Fruit fly (Drosophila melanogaster) whole organism, prepupa: ENCODE data around the gene CG7362.

ENCODE experiments used
- Blimp-1 ChIP-seq: fragments of 200-800 bp; sonication (Bioruptor generic); optimal IDR thresholded peaks from 3 replicates; lab custom pipeline; 2017; ENCODE audit warnings: missing biosample characterization, missing genetic modification characterization, mild to moderate bottlenecking, moderate library complexity, missing genetic modification reagents
- CG10631 ChIP-seq: fragments of 200-800 bp; sonication (Bioruptor generic); optimal IDR thresholded peaks from 2 replicates; lab custom pipeline; 2016; ENCODE audit warnings: missing biosample characterization, missing genetic modification characterization
- CG10669 ChIP-seq: fragments of 200-800 bp; sonication (Bioruptor generic); optimal IDR thresholded peaks from 3 replicates; lab custom pipeline; 2018; ENCODE audit warnings: missing biosample characterization, mild to moderate bottlenecking, missing genetic modification characterization, moderate library complexity
- CG11294 ChIP-seq: fragments of 200-800 bp; sonication (Bioruptor generic); IDR thresholded peaks from 2 replicates; pipeline ENCODE4 v1.3.6; 2022; ENCODE audit warnings: missing biosample characterization, missing genetic modification characterization
- CG11762 ChIP-seq: fragments of 200-800 bp; sonication (Bioruptor generic); optimal IDR thresholded peaks from 3 replicates; lab custom pipeline; 2016; ENCODE audit warnings: missing biosample characterization, missing genetic modification characterization; ENCODE audit not compliant: insufficient read depth
- CG11902 ChIP-seq: fragments of 200-800 bp; sonication (Bioruptor generic); optimal IDR thresholded peaks from 3 replicates; lab custom pipeline; 2016; ENCODE audit warnings: missing biosample characterization, missing genetic modification characterization
- CG15336 ChIP-seq: fragments of 200-800 bp; sonication (Bioruptor generic); IDR thresholded peaks from 2 replicates; pipeline ENCODE4 v1.3.6; 2022; ENCODE audit warnings: missing biosample characterization, missing genetic modification characterization
- CG1621 ChIP-seq: fragments of 200-800 bp; sonication (Bioruptor generic); optimal IDR thresholded peaks from 3 replicates; lab custom pipeline; 2018; ENCODE audit warnings: missing biosample characterization, mild to moderate bottlenecking, missing genetic modification characterization
- CG16779 ChIP-seq: fragments of 200-800 bp; sonication (Bioruptor generic); optimal IDR thresholded peaks from 3 replicates; lab custom pipeline; 2017; ENCODE audit warnings: missing biosample characterization, mild to moderate bottlenecking, missing genetic modification characterization
- CG31627 ChIP-seq: fragments of 200-800 bp; sonication (Bioruptor generic); optimal IDR thresholded peaks from 3 replicates; lab custom pipeline; 2016; ENCODE audit warnings: missing biosample characterization, missing genetic modification characterization
- CG32006 ChIP-seq: fragments of 200-800 bp; sonication (Bioruptor generic); optimal IDR thresholded peaks from 3 replicates; lab custom pipeline; 2017; ENCODE audit warnings: missing biosample characterization, mild to moderate bottlenecking, missing genetic modification characterization
- CG34406 ChIP-seq: fragments of 200-800 bp; sonication (Bioruptor generic); optimal IDR thresholded peaks from 3 replicates; lab custom pipeline; 2016; ENCODE audit warnings: missing biosample characterization, missing genetic modification characterization
- CG3919 ChIP-seq: fragments of 200-800 bp; sonication (Bioruptor generic); optimal IDR thresholded peaks from 3 replicates; lab custom pipeline; 2016; ENCODE audit warnings: missing biosample characterization, missing genetic modification characterization
- CG4318 ChIP-seq: fragments of 200-800 bp; sonication (Bioruptor generic); optimal IDR thresholded peaks from 3 replicates; lab custom pipeline; 2017; ENCODE audit warnings: missing biosample characterization, mild to moderate bottlenecking, missing genetic modification characterization
- CG6163 ChIP-seq: fragments of 200-800 bp; sonication (Bioruptor generic); IDR thresholded peaks from 3 replicates; pipeline ENCODE4 v1.3.6; 2022; ENCODE audit warnings: missing biosample characterization, missing genetic modification characterization
- CG6792 ChIP-seq: fragments of 200-800 bp; sonication (Bioruptor generic); optimal IDR thresholded peaks from 3 replicates; lab custom pipeline; 2016; ENCODE audit warnings: missing biosample characterization, missing genetic modification characterization
- CG6808 ChIP-seq: fragments of 200-800 bp; sonication (Bioruptor generic); optimal IDR thresholded peaks from 3 replicates; lab custom pipeline; 2017; ENCODE audit warnings: missing biosample characterization, missing genetic modification characterization, mild to moderate bottlenecking, moderate library complexity, missing genetic modification reagents
- CG6854 ChIP-seq: fragments of 200-800 bp; sonication (Bioruptor generic); optimal IDR thresholded peaks from 2 replicates; lab custom pipeline; 2017; ENCODE audit warnings: missing biosample characterization, mild to moderate bottlenecking, missing genetic modification characterization
- CG7368 ChIP-seq: fragments of 200-800 bp; sonication (Bioruptor generic); optimal IDR thresholded peaks from 3 replicates; lab custom pipeline; 2016; ENCODE audit warnings: missing biosample characterization, missing genetic modification characterization
- CG8119 ChIP-seq: fragments of 200-800 bp; sonication (Bioruptor generic); IDR thresholded peaks from 3 replicates; pipeline ENCODE4 v1.3.6; 2022; ENCODE audit warnings: missing biosample characterization, missing genetic modification characterization
- CG8319 ChIP-seq: fragments of 200-800 bp; sonication (Bioruptor generic); optimal IDR thresholded peaks from 3 replicates; lab custom pipeline; 2016; ENCODE audit warnings: missing biosample characterization, missing genetic modification characterization
- CG8632 ChIP-seq: fragments of 200-800 bp; sonication (Bioruptor generic); optimal IDR thresholded peaks from 3 replicates; lab custom pipeline; 2016; ENCODE audit warnings: missing biosample characterization, missing genetic modification characterization
- CG9139 ChIP-seq: fragments of 200-800 bp; sonication (Bioruptor generic); optimal IDR thresholded peaks from 3 replicates; lab custom pipeline; 2017; ENCODE audit warnings: missing biosample characterization, mild to moderate bottlenecking, missing genetic modification characterization
- Eip75B ChIP-seq: fragments of 200-800 bp; sonication (Bioruptor generic); optimal IDR thresholded peaks from 3 replicates; lab custom pipeline; 2016; ENCODE audit warnings: missing biosample characterization, missing genetic modification characterization
- Eip78C ChIP-seq: fragments of 200-800 bp; sonication (Bioruptor generic); peaks from one replicate; lab custom pipeline; 2016; ENCODE audit warnings: missing biosample characterization, missing genetic modification characterization
- Ets21C ChIP-seq: fragments of 200-800 bp; sonication (Bioruptor generic); optimal IDR thresholded peaks from 3 replicates; lab custom pipeline; 2016; ENCODE audit warnings: missing biosample characterization, missing genetic modification characterization
- Ets96B ChIP-seq: fragments of 200-800 bp; optimal IDR thresholded peaks from 2 replicates; lab custom pipeline; 2019; ENCODE audit warnings: missing biosample characterization, mild to moderate bottlenecking, missing genetic modification characterization, moderate library complexity
- Gug ChIP-seq: fragments of 200-800 bp; sonication (Bioruptor generic); IDR thresholded peaks from 2 replicates; pipeline ENCODE4 v1.3.6; 2022; ENCODE audit warnings: missing biosample characterization, missing genetic modification characterization
- Hr38 ChIP-seq: sonication (Bioruptor generic); optimal IDR thresholded peaks from 2 replicates; lab custom pipeline; 2016; ENCODE audit warnings: missing biosample characterization, missing genetic modification characterization
- Lpt ChIP-seq: fragments of 200-800 bp; sonication (Bioruptor generic); optimal IDR thresholded peaks from 3 replicates; lab custom pipeline; 2016; ENCODE audit warnings: missing biosample characterization, missing genetic modification characterization
- Met ChIP-seq: fragments of 200-800 bp; sonication (Bioruptor generic); optimal IDR thresholded peaks from 3 replicates; lab custom pipeline; 2016; ENCODE audit warnings: missing biosample characterization, missing genetic modification characterization
- OdsH ChIP-seq: fragments of 200-800 bp; sonication (Bioruptor generic); optimal IDR thresholded peaks from 3 replicates; lab custom pipeline; 2016; ENCODE audit warnings: missing biosample characterization, missing genetic modification characterization
- Smox ChIP-seq: fragments of 200-800 bp; sonication (Bioruptor generic); optimal IDR thresholded peaks from 3 replicates; lab custom pipeline; 2016; ENCODE audit warnings: missing biosample characterization, missing genetic modification characterization
- Sox102F ChIP-seq: fragments of 200-800 bp; sonication (Bioruptor generic); optimal IDR thresholded peaks from 2 replicates; lab custom pipeline; 2016; ENCODE audit warnings: missing biosample characterization, mild to moderate bottlenecking, missing genetic modification characterization
- Sox14 ChIP-seq: fragments of 200-800 bp; sonication (Bioruptor generic); optimal IDR thresholded peaks from 3 replicates; lab custom pipeline; 2016; ENCODE audit warnings: missing biosample characterization, missing genetic modification characterization
- Sox15 ChIP-seq: fragments of 200-800 bp; sonication (Bioruptor generic); optimal IDR thresholded peaks from 3 replicates; lab custom pipeline; 2016; ENCODE audit warnings: missing biosample characterization, missing genetic modification characterization
- achi ChIP-seq: fragments of 200-800 bp; sonication (Bioruptor generic); optimal IDR thresholded peaks from 3 replicates; lab custom pipeline; 2016; ENCODE audit warnings: missing biosample characterization, missing genetic modification characterization
- acj6 ChIP-seq: fragments of 200-800 bp; sonication (Bioruptor generic); optimal IDR thresholded peaks from 3 replicates; lab custom pipeline; 2016; ENCODE audit warnings: missing biosample characterization, missing genetic modification characterization
- cyc ChIP-seq: fragments of 200-800 bp; sonication (Bioruptor generic); optimal IDR thresholded peaks from 3 replicates; lab custom pipeline; 2016; ENCODE audit warnings: missing biosample characterization, missing genetic modification characterization
- dac ChIP-seq: fragments of 200-800 bp; sonication (Bioruptor generic); optimal IDR thresholded peaks from 2 replicates; lab custom pipeline; 2017; ENCODE audit warnings: missing biosample characterization, mild to moderate bottlenecking, missing genetic modification characterization
- dsx ChIP-seq: fragments of 200-800 bp; optimal IDR thresholded peaks from 3 replicates; lab custom pipeline; 2019; ENCODE audit warnings: missing biosample characterization, mild to moderate bottlenecking, missing genetic modification characterization, moderate library complexity; ENCODE audit not compliant: poor library complexity, severe bottlenecking
- eg ChIP-seq: fragments of 200-800 bp; sonication (Bioruptor generic); IDR thresholded peaks from 3 replicates; pipeline ENCODE4 v1.3.6; 2022; ENCODE audit warnings: missing biosample characterization, missing genetic modification characterization
- fd85E ChIP-seq: fragments of 200-800 bp; sonication (Bioruptor generic); optimal IDR thresholded peaks from 3 replicates; lab custom pipeline; 2016; ENCODE audit warnings: missing biosample characterization, missing genetic modification characterization
- fkh ChIP-seq: fragments of 200-800 bp; sonication (Bioruptor generic); optimal IDR thresholded peaks from 3 replicates; lab custom pipeline; 2017; ENCODE audit warnings: missing biosample characterization, mild to moderate bottlenecking, missing genetic modification characterization, moderate library complexity
- lz ChIP-seq: fragments of 200-800 bp; sonication (Bioruptor generic); optimal IDR thresholded peaks from 3 replicates; lab custom pipeline; 2016; ENCODE audit warnings: missing biosample characterization, missing genetic modification characterization
- net ChIP-seq: fragments of 200-800 bp; sonication (Bioruptor generic); optimal IDR thresholded peaks from 3 replicates; lab custom pipeline; 2016; ENCODE audit warnings: missing biosample characterization, missing genetic modification characterization
- pdm3 ChIP-seq: fragments of 200-800 bp; sonication (Bioruptor generic); optimal IDR thresholded peaks from 3 replicates; lab custom pipeline; 2016; ENCODE audit warnings: missing biosample characterization, missing genetic modification characterization
- salr ChIP-seq, 2 experiments: fragments of 200-800 bp; sonication (Bioruptor generic); optimal IDR thresholded peaks; 3 replicates each; lab custom pipeline; 2016 to 2018; ENCODE audit warnings: missing biosample characterization in 2 of 2, missing genetic modification characterization in 2 of 2, mild to moderate bottlenecking in 1 of 2
- spab ChIP-seq: fragments of 200-800 bp; sonication (Bioruptor generic); optimal IDR thresholded peaks from 2 replicates; lab custom pipeline; 2017; ENCODE audit warnings: missing biosample characterization, mild to moderate bottlenecking, missing genetic modification characterization, missing genetic modification reagents
- svp ChIP-seq: fragments of 200-800 bp; sonication (Bioruptor generic); peaks from one replicate; lab custom pipeline; 2016; ENCODE audit warnings: missing biosample characterization, missing genetic modification characterization
- topi ChIP-seq: fragments of 200-800 bp; sonication (Bioruptor generic); optimal IDR thresholded peaks from 3 replicates; lab custom pipeline; 2016; ENCODE audit warnings: missing biosample characterization, missing genetic modification characterization
- vri ChIP-seq: fragments of 200-800 bp; sonication (Bioruptor generic); optimal IDR thresholded peaks from 3 replicates; lab custom pipeline; 2016; ENCODE audit warnings: missing biosample characterization, mild to moderate bottlenecking, missing genetic modification characterization

Gene CG7362

dm6 chr3R:14741192-14741915, 12.9 kb downstream of the CG7362 start, which contains the start of the genes eff and jvl:
TSS of gene eff (minus strand) at chr3R:14741319.
TSS of gene jvl (plus strand) at chr3R:14741582.
- TF ChIP-seq CG11762 (GFP tag; lab: Kevin White, UChicago) (no peak), OdsH (peak; percentile 4), Met (GFP tag; lab: Kevin White, UChicago) (peak; percentile 51), CG4318 (GFP tag; lab: Kevin White, UChicago) (no peak), Sox14 (GFP tag; lab: Kevin White, UChicago) (peak; percentile 7), dac (GFP tag; lab: Kevin White, UChicago) (no peak), CG8319 (no peak), CG32006 (GFP tag; lab: Kevin White, UChicago) (no peak), CG10631 (GFP tag; lab: Kevin White, UChicago) (peak; percentile 22), CG6163 (GFP tag; lab: Robert Waterston, UW) (no peak), Smox (GFP tag; lab: Kevin White, UChicago) (peak; percentile 62), CG7368 (GFP tag; lab: Kevin White, UChicago) (no peak), lz (GFP tag; lab: Kevin White, UChicago) (peak; percentile 42), CG6792 (no peak), acj6 (peak; percentile 39), svp (peak; percentile 87), Sox102F (peak; percentile 46), CG8119 (GFP tag; lab: Robert Waterston, UW) (no peak), fkh (no peak), Lpt (GFP tag; lab: Kevin White, UChicago) (no peak), CG1621 (tag; lab: Kevin White, UChicago) (no peak), Eip75B (GFP tag; lab: Kevin White, UChicago) (no peak), CG15336 (GFP tag; lab: Robert Waterston, UW) (no peak), achi (GFP tag; lab: Kevin White, UChicago) (no peak), Ets96B (tag; lab: Kevin White, UChicago) (no peak), Blimp-1 (GFP tag; lab: Kevin White, UChicago) (no peak), vri (GFP tag; lab: Kevin White, UChicago) (peak; percentile 34), Gug (no peak), topi (GFP tag; lab: Kevin White, UChicago) (peak; percentile 21), pdm3 (GFP tag; lab: Kevin White, UChicago) (peak; percentile 58), Sox15 (GFP tag; lab: Kevin White, UChicago) (no peak), Ets21C (GFP tag; lab: Kevin White, UChicago) (peak; percentile 61), CG11294 (GFP tag; lab: Robert Waterston, UW) (no peak), net (GFP tag; lab: Kevin White, UChicago) (no peak), fd85E (no peak), CG6854 (peak; percentile 38), CG8632 (GFP tag; lab: Kevin White, UChicago) (no peak), spab (GFP tag; lab: Kevin White, UChicago) (no peak), CG16779 (tag; lab: Kevin White, UChicago) (no peak), CG31627 (GFP tag; lab: Kevin White, UChicago) (peak; percentile 44), CG3919 (GFP tag; lab: Kevin White, UChicago) (peak; percentile 29), Eip78C (GFP tag; lab: Kevin White, UChicago) (peak; percentile 78), dsx (GFP tag; lab: Kevin White, UChicago) (no peak), CG10669 (no peak), salr (GFP tag; optimal IDR thresholded peaks at IDR 0.05; lab: Kevin White, UChicago) (no peak), CG34406 (GFP tag; lab: Kevin White, UChicago) (no peak), CG11902 (GFP tag; lab: Kevin White, UChicago) (no peak), eg (GFP tag; lab: Robert Waterston, UW) (peak; percentile 56; the same call in 2 of the 3 replicates), CG9139 (GFP tag; lab: Kevin White, UChicago) (no peak), CG6808 (no peak), cyc (GFP tag; lab: Kevin White, UChicago) (peak; percentile 29), Hr38 (no peak)
